Fruit fly (Drosophila melanogaster) whole organism, embryonic: ENCODE results near the gene smo.

Source experiments
- Adf1 ChIP-seq: fragments of 200-800 bp; sonication (Bioruptor generic); IDR thresholded peaks from 2 replicates; pipeline ENCODE4 v1.3.6; 2022; ENCODE audit warnings: missing biosample characterization, missing genetic modification characterization
- Antp ChIP-seq: fragments of 200-800 bp; sonication (Bioruptor generic); optimal IDR thresholded peaks from 3 replicates; lab custom pipeline; 2016; ENCODE audit warnings: missing biosample characterization, missing genetic modification characterization
- CG10431 ChIP-seq: fragments of 200-800 bp; sonication (Bioruptor generic); optimal IDR thresholded peaks from 3 replicates; lab custom pipeline; 2018; ENCODE audit warnings: missing biosample characterization, mild to moderate bottlenecking, missing genetic modification characterization
- CG10959 ChIP-seq: fragments of 200-800 bp; sonication (Bioruptor generic); IDR thresholded peaks from 2 replicates; pipeline ENCODE4 v1.3.6; 2022; ENCODE audit warnings: missing biosample characterization, missing genetic modification characterization
- CG11085 ChIP-seq: fragments of 200-800 bp; sonication (Bioruptor generic); IDR thresholded peaks from 2 replicates; pipeline ENCODE4 v1.3.6; 2022; ENCODE audit warnings: missing biosample characterization, missing genetic modification characterization
- CG11247 ChIP-seq: fragments of 200-800 bp; sonication (Bioruptor generic); IDR thresholded peaks from 2 replicates; pipeline ENCODE4 v1.3.6; 2022; ENCODE audit warnings: missing biosample characterization, missing genetic modification characterization
- CG13123 ChIP-seq: fragments of 200-800 bp; sonication (Bioruptor generic); optimal IDR thresholded peaks from 2 replicates; lab custom pipeline; 2016; ENCODE audit warnings: missing biosample characterization, missing genetic modification characterization
- CG15479 ChIP-seq: fragments of 200-800 bp; sonication (Bioruptor generic); optimal IDR thresholded peaks from 3 replicates; lab custom pipeline; 2019; ENCODE audit warnings: missing biosample characterization, mild to moderate bottlenecking, missing genetic modification characterization, moderate library complexity
- CG1832 ChIP-seq: fragments of 200-800 bp; sonication (Bioruptor generic); optimal IDR thresholded peaks from 2 replicates; lab custom pipeline; 2017; ENCODE audit warnings: missing biosample characterization, mild to moderate bottlenecking, missing genetic modification characterization, inconsistent platforms
- CG18476 ChIP-seq: fragments of 200-800 bp; sonication (Bioruptor generic); optimal IDR thresholded peaks from 2 replicates; lab custom pipeline; 2016; ENCODE audit warnings: missing biosample characterization, mild to moderate bottlenecking, missing genetic modification characterization
- CG18599 ChIP-seq: fragments of 200-800 bp; sonication (Bioruptor generic); optimal IDR thresholded peaks from 3 replicates; lab custom pipeline; 2017; ENCODE audit warnings: missing biosample characterization, missing genetic modification characterization, mild to moderate bottlenecking, moderate library complexity, missing genetic modification reagents
- CG31224 ChIP-seq: fragments of 200-800 bp; sonication (Bioruptor generic); IDR thresholded peaks from 2 replicates; pipeline ENCODE4 v1.3.6; 2022; ENCODE audit warnings: missing biosample characterization, missing genetic modification characterization
- CG6689 ChIP-seq: fragments of 200-800 bp; sonication (Bioruptor generic); IDR thresholded peaks from 2 replicates; pipeline ENCODE4 v1.3.6; 2022; ENCODE audit warnings: missing biosample characterization, missing genetic modification characterization
- CG6854 ChIP-seq: fragments of 200-800 bp; sonication (Bioruptor generic); optimal IDR thresholded peaks from 3 replicates; lab custom pipeline; 2017; ENCODE audit warnings: missing biosample characterization, mild to moderate bottlenecking, missing genetic modification characterization
- CG7556 ChIP-seq: fragments of 200-800 bp; sonication (Bioruptor generic); optimal IDR thresholded peaks from 2 replicates; lab custom pipeline; 2017; ENCODE audit warnings: missing biosample characterization, mild to moderate bottlenecking, missing genetic modification characterization
- CG8924 ChIP-seq: fragments of 200-800 bp; optimal IDR thresholded peaks from 3 replicates; lab custom pipeline; 2019; ENCODE audit warnings: missing biosample characterization, mild to moderate bottlenecking, missing genetic modification characterization, moderate library complexity
- CG9817 ChIP-seq: fragments of 200-800 bp; sonication (Bioruptor generic); optimal IDR thresholded peaks from 2 replicates; lab custom pipeline; 2018; ENCODE audit warnings: missing biosample characterization, mild to moderate bottlenecking, missing genetic modification characterization, moderate library complexity
- CkIIα-i1 ChIP-seq: fragments of 200-800 bp; sonication (Bioruptor generic); IDR thresholded peaks from 2 replicates; pipeline ENCODE4 v1.3.6; 2022; ENCODE audit warnings: missing biosample characterization, missing genetic modification characterization
- D ChIP-seq, 2 experiments: fragments of 200-800 bp in 1 of 2; fragments of >200 bp in 1 of 2; sonication (Bioruptor generic) in 1 of 2; optimal IDR thresholded peaks; 2 replicates in 1 of 2; 3 replicates in 1 of 2; lab custom pipeline; 2017; ENCODE audit warnings: mild to moderate bottlenecking in 1 of 2, missing biosample characterization in 1 of 2, missing genetic modification characterization in 1 of 2, missing genetic modification reagents in 1 of 2
- Dad ChIP-seq: fragments of 200-800 bp; sonication (Bioruptor generic); optimal IDR thresholded peaks from 3 replicates; lab custom pipeline; 2016; ENCODE audit warnings: missing biosample characterization, missing genetic modification characterization
- Ets97D ChIP-seq: fragments of 200-800 bp; sonication (Bioruptor generic); optimal IDR thresholded peaks from 3 replicates; lab custom pipeline; 2016; ENCODE audit warnings: missing biosample characterization, missing genetic modification characterization
- HLH54F ChIP-seq: fragments of 200-800 bp; sonication (Bioruptor generic); optimal IDR thresholded peaks from 3 replicates; lab custom pipeline; 2016; ENCODE audit warnings: missing biosample characterization, missing genetic modification characterization
- Kr ChIP-seq: fragments of 200-800 bp; sonication (Bioruptor generic); optimal IDR thresholded peaks from 2 replicates; lab custom pipeline; 2017; ENCODE audit warnings: missing biosample characterization, mild to moderate bottlenecking, missing genetic modification characterization
- MESR4 ChIP-seq: fragments of 200-800 bp; sonication (Bioruptor generic); optimal IDR thresholded peaks from 2 replicates; lab custom pipeline; 2018; ENCODE audit warnings: missing biosample characterization, mild to moderate bottlenecking, missing genetic modification characterization, moderate library complexity
- Mad ChIP-seq: fragments of 200-800 bp; sonication (Bioruptor generic); optimal IDR thresholded peaks from 2 replicates; lab custom pipeline; 2016; ENCODE audit warnings: missing biosample characterization, missing genetic modification characterization
- Max ChIP-seq: fragments of 200-800 bp; sonication (Bioruptor generic); optimal IDR thresholded peaks from 2 replicates; lab custom pipeline; 2016; ENCODE audit warnings: missing biosample characterization, mild to moderate bottlenecking, missing genetic modification characterization
- NC2β ChIP-seq: fragments of 200-800 bp; sonication (Bioruptor generic); optimal IDR thresholded peaks from 2 replicates; lab custom pipeline; 2016; ENCODE audit warnings: missing biosample characterization, missing genetic modification characterization
- Neu2 ChIP-seq: fragments of 200-800 bp; sonication (Bioruptor generic); optimal IDR thresholded peaks from 3 replicates; lab custom pipeline; 2016; ENCODE audit warnings: missing biosample characterization, missing genetic modification characterization, borderline replicate concordance
- Nf-YC ChIP-seq: fragments of 200-800 bp; optimal IDR thresholded peaks from 3 replicates; lab custom pipeline; 2019; ENCODE audit warnings: missing biosample characterization, mild to moderate bottlenecking, missing genetic modification characterization, moderate library complexity
- Sry-δ ChIP-seq: fragments of 200-800 bp; sonication (Bioruptor generic); optimal IDR thresholded peaks from 2 replicates; lab custom pipeline; 2016; ENCODE audit warnings: missing biosample characterization, missing genetic modification characterization
- Stat92E ChIP-seq, 3 experiments: fragments of >200 bp in 2 of 3; fragments of 200-800 bp in 1 of 3; sonication (Bioruptor generic) in 1 of 3; optimal IDR thresholded peaks; 2 replicates each; lab custom pipeline; 2017 to 2019; ENCODE audit warnings: missing biosample characterization in 3 of 3, missing genetic modification characterization in 3 of 3, mild to moderate bottlenecking in 1 of 3, moderate library complexity in 1 of 3
- abd-A ChIP-seq: fragments of 200-800 bp; sonication (Bioruptor generic); optimal IDR thresholded peaks from 3 replicates; lab custom pipeline; 2019; ENCODE audit warnings: missing biosample characterization, mild to moderate bottlenecking, missing genetic modification characterization, moderate library complexity
- al ChIP-seq: fragments of 200-800 bp; sonication (Bioruptor generic); IDR thresholded peaks from 2 replicates; pipeline ENCODE4 v1.3.6; 2022; ENCODE audit warnings: missing biosample characterization, missing genetic modification characterization
- amos ChIP-seq: fragments of 200-800 bp; sonication (Bioruptor generic); IDR thresholded peaks from 2 replicates; pipeline ENCODE4 v1.3.6; 2022; ENCODE audit warnings: missing biosample characterization, missing genetic modification characterization; ENCODE audit not compliant: partially characterized antibody
- ash1 ChIP-seq: fragments of 200-800 bp; sonication (Bioruptor generic); optimal IDR thresholded peaks from 2 replicates; lab custom pipeline; 2018; ENCODE audit warnings: missing biosample characterization, mild to moderate bottlenecking, missing genetic modification characterization
- az2 ChIP-seq: fragments of 200-800 bp; sonication (Bioruptor generic); optimal IDR thresholded peaks from 3 replicates; lab custom pipeline; 2016; ENCODE audit warnings: missing biosample characterization, missing genetic modification characterization
- ci ChIP-seq: fragments of 200-800 bp; sonication (Bioruptor generic); IDR thresholded peaks from 3 replicates; pipeline ENCODE4 v1.3.6; 2022; ENCODE audit warnings: missing biosample characterization, missing genetic modification characterization
- en ChIP-seq: fragments of 200-800 bp; sonication (Bioruptor generic); optimal IDR thresholded peaks from 2 replicates; lab custom pipeline; 2016; ENCODE audit warnings: missing biosample characterization, missing genetic modification characterization
- gcm2 ChIP-seq: fragments of 200-800 bp; sonication (Bioruptor generic); optimal IDR thresholded peaks from 2 replicates; lab custom pipeline; 2016; ENCODE audit warnings: missing biosample characterization, missing genetic modification characterization
- lbe ChIP-seq: fragments of 200-800 bp; sonication (Bioruptor generic); optimal IDR thresholded peaks from 2 replicates; lab custom pipeline; 2016; ENCODE audit warnings: missing biosample characterization, mild to moderate bottlenecking, missing genetic modification characterization
- lilli ChIP-seq: fragments of 200-800 bp; sonication (Bioruptor generic); optimal IDR thresholded peaks from 3 replicates; lab custom pipeline; 2016; ENCODE audit warnings: missing biosample characterization, missing genetic modification characterization
- mam ChIP-seq: fragments of 200-800 bp; sonication (Bioruptor generic); optimal IDR thresholded peaks from 3 replicates; lab custom pipeline; 2016; ENCODE audit warnings: missing biosample characterization, missing genetic modification characterization
- pita ChIP-seq: fragments of 200-800 bp; sonication (Bioruptor generic); optimal IDR thresholded peaks from 2 replicates; lab custom pipeline; 2017; ENCODE audit warnings: missing biosample characterization, mild to moderate bottlenecking, missing genetic modification characterization
- pnt ChIP-seq: fragments of 200-800 bp; sonication (Bioruptor generic); optimal IDR thresholded peaks from 3 replicates; lab custom pipeline; 2016; ENCODE audit warnings: missing biosample characterization, missing genetic modification characterization
- pum ChIP-seq: fragments of 200-800 bp; sonication (Bioruptor generic); optimal IDR thresholded peaks from 2 replicates; lab custom pipeline; 2016; ENCODE audit warnings: missing biosample characterization, missing genetic modification characterization
- salm ChIP-seq: fragments of 200-800 bp; sonication (Bioruptor generic); optimal IDR thresholded peaks from 2 replicates; lab custom pipeline; 2018; ENCODE audit warnings: missing biosample characterization, mild to moderate bottlenecking, missing genetic modification characterization
- sisA ChIP-seq: fragments of 200-800 bp; sonication (Bioruptor generic); IDR thresholded peaks from 2 replicates; pipeline ENCODE4 v1.3.6; 2022; ENCODE audit warnings: missing biosample characterization, missing genetic modification characterization
- tin ChIP-seq: fragments of 200-800 bp; sonication (Bioruptor generic); optimal IDR thresholded peaks from 3 replicates; lab custom pipeline; 2016; ENCODE audit warnings: missing biosample characterization, missing genetic modification characterization
- tup ChIP-seq: fragments of 200-800 bp; sonication (Bioruptor generic); optimal IDR thresholded peaks from 2 replicates; lab custom pipeline; 2016; ENCODE audit warnings: missing biosample characterization, mild to moderate bottlenecking, missing genetic modification characterization, moderate library complexity
- unc-4 ChIP-seq: fragments of 200-800 bp; sonication (Bioruptor generic); IDR thresholded peaks from 2 replicates; pipeline ENCODE4 v1.3.6; 2022; ENCODE audit warnings: missing biosample characterization, missing genetic modification characterization; ENCODE audit not compliant: partially characterized antibody

smo gene

DNA sequence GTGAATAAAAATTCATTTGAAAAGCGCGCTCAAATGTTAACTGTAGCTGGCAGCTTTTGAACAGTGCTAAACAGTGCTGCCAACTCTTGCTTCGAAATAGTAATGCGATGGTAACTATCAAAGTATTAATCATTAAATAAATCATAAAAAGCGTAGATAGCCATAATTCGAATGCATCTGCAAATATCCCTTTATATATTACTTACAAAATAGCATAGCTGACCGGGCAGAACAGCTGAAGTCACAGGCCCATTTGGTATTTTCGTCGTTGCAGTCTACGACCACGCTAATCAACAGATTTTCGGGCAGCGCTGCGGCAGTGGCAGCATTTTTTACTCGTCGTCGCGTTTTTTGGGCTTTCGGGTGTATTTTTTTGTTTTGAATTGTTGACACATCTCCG lies 28.3 kb downstream of the smo start, which contains the start of gene Plc21C (continued):
- TF ChIP-seq Adf1 (GFP tag; lab: Robert Waterston, UW) (peak; percentile 92), pita (GFP tag; lab: Kevin White, UChicago) (no peak), Nf-YC (tag; lab: Kevin White, UChicago) (peak; percentile 71), unc-4 (peak; percentile 59; the same call in 1 of the 2 replicates), CG7556 (GFP tag; lab: Kevin White, UChicago) (peak; percentile 43), tup (GFP tag; lab: Kevin White, UChicago) (peak; percentile 5), lilli (GFP tag; lab: Kevin White, UChicago) (peak; percentile 71), NC2β (GFP tag; lab: Kevin White, UChicago) (peak; percentile 67), Kr (no peak), gcm2 (peak; percentile 27), D (optimal IDR thresholded peaks at IDR 0.05; lab: Kevin White, UChicago) (no peak), D (GFP tag; optimal IDR thresholded peaks at IDR 0.05; lab: Kevin White, UChicago) (no peak), CG18599 (GFP tag; lab: Kevin White, UChicago) (peak; percentile 56), HLH54F (GFP tag; lab: Kevin White, UChicago) (peak; percentile 58), CG6854 (GFP tag; lab: Kevin White, UChicago) (peak; percentile 4), Ets97D (peak; percentile 84), Dad (GFP tag; lab: Kevin White, UChicago) (peak; percentile 27), al (GFP tag; lab: Robert Waterston, UW) (peak; percentile 16; the same call in 1 of the 2 replicates), pnt (GFP tag; lab: Kevin White, UChicago) (peak; percentile 25), lbe (GFP tag; lab: Kevin White, UChicago) (no peak), ci (GFP tag; lab: Robert Waterston, UW) (0 out of 3 replicates have a peak, but pooled peaks have one; percentile 16), mam (GFP tag; lab: Kevin White, UChicago) (peak; percentile 57), Sry-δ (GFP tag; lab: Kevin White, UChicago) (peak; percentile 65), CG13123 (GFP tag; lab: Kevin White, UChicago) (peak; percentile 14), Antp (GFP tag; lab: Kevin White, UChicago) (peak; percentile 42), amos (GFP tag; lab: Robert Waterston, UW) (peak; percentile 31; the same call in 1 of the 2 replicates), Stat92E (GFP tag; optimal IDR thresholded peaks at IDR 0.05; lab: Kevin White, UChicago) (peak in 1 of 3 experiments; percentile 62), salm (tag; lab: Kevin White, UChicago) (peak; percentile 14), Mad (GFP tag; lab: Kevin White, UChicago) (peak; percentile 49), pum (GFP tag; lab: Kevin White, UChicago) (peak; percentile 20), CG8924 (tag; lab: Kevin White, UChicago) (peak; percentile 43), az2 (GFP tag; lab: Kevin White, UChicago) (peak; percentile 26), CkIIα-i1 (no peak), CG15479 (GFP tag; lab: Kevin White, UChicago) (no peak), abd-A (peak; percentile 13), CG1832 (GFP tag; lab: Kevin White, UChicago) (no peak), CG31224 (GFP tag; lab: Robert Waterston, UW) (no peak), CG10959 (GFP tag; lab: Robert Waterston, UW) (no peak), sisA (GFP tag; lab: Robert Waterston, UW) (peak; percentile 66), CG11247 (GFP tag; lab: Robert Waterston, UW) (0 out of 2 replicates have a peak, but pooled peaks have one; percentile 6), ash1 (GFP tag; lab: Kevin White, UChicago) (no peak), Neu2 (GFP tag; lab: Kevin White, UChicago) (no peak), CG18476 (GFP tag; lab: Kevin White, UChicago) (peak; percentile 33), MESR4 (GFP tag; lab: Kevin White, UChicago) (peak; percentile 46), CG10431 (no peak), Max (GFP tag; lab: Kevin White, UChicago) (peak; percentile 65), en (GFP tag; lab: Kevin White, UChicago) (no peak), tin (GFP tag; lab: Kevin White, UChicago) (peak; percentile 42), CG9817 (tag; lab: Kevin White, UChicago) (peak; percentile 46), CG11085 (GFP tag; lab: Robert Waterston, UW) (peak; percentile 56; the same call in 1 of the 2 replicates), CG6689 (GFP tag; lab: Robert Waterston, UW) (no peak)
